Worm (Caenorhabditis elegans) whole organism, L3 larva: ENCODE data around the gene R05F9.11.

Source experiments
- aly-2 ChIP-seq: fragments of 150-350 bp; optimal IDR thresholded peaks from 2 replicates; lab custom pipeline; 2014; ENCODE audit warnings: missing biosample characterization, missing genetic modification characterization
- ama-1 ChIP-seq: fragments of 150-350 bp; optimal IDR thresholded peaks from 2 replicates; lab custom pipeline; 2018
- ceh-28 ChIP-seq: fragments of 150-350 bp; optimal IDR thresholded peaks from 2 replicates; lab custom pipeline; 2014; ENCODE audit warnings: missing biosample characterization, missing genetic modification reagents, missing genetic modification characterization
- ceh-9 ChIP-seq: sonication (generic microtip); optimal IDR thresholded peaks from 2 replicates; lab custom pipeline; 2018; ENCODE audit warnings: missing biosample characterization, missing genetic modification characterization
- daf-12 ChIP-seq: fragments of 150-350 bp; optimal IDR thresholded peaks from 2 replicates; lab custom pipeline; 2014; ENCODE audit warnings: missing biosample characterization, missing genetic modification reagents, missing genetic modification characterization
- elt-2 ChIP-seq: sonication (generic microtip); optimal IDR thresholded peaks from 2 replicates; lab custom pipeline; 2016; ENCODE audit warnings: missing genetic modification reagents, mild to moderate bottlenecking, missing genetic modification characterization, missing compliant biosample characterization
- eor-1 ChIP-seq, 2 experiments: fragments of 150-350 bp; optimal IDR thresholded peaks; 2 replicates each; lab custom pipeline; 2014 to 2018; ENCODE audit warnings: missing biosample characterization in 2 of 2, missing genetic modification characterization in 2 of 2
- fkh-10 ChIP-seq: sonication (generic microtip); optimal IDR thresholded peaks from 2 replicates; lab custom pipeline; 2017; ENCODE audit warnings: missing biosample characterization, missing genetic modification reagents, missing genetic modification characterization
- fkh-2 ChIP-seq: fragments of 150-350 bp; optimal IDR thresholded peaks from 2 replicates; lab custom pipeline; 2014; ENCODE audit warnings: missing biosample characterization, missing genetic modification reagents, missing genetic modification characterization
- fos-1 ChIP-seq: fragments of 150-350 bp; optimal IDR thresholded peaks from 2 replicates; lab custom pipeline; 2014; ENCODE audit warnings: missing biosample characterization, missing genetic modification characterization
- hmg-11 ChIP-seq: sonication (generic microtip); optimal IDR thresholded peaks from 2 replicates; lab custom pipeline; 2016; ENCODE audit warnings: missing genetic modification characterization, missing compliant biosample characterization
- lin-15B ChIP-seq: fragments of 150-350 bp; optimal IDR thresholded peaks from 2 replicates; lab custom pipeline; 2014; ENCODE audit warnings: missing biosample characterization, missing genetic modification characterization
- lin-39 ChIP-seq: fragments of 150-350 bp; optimal IDR thresholded peaks from 2 replicates; lab custom pipeline; 2018; ENCODE audit warnings: missing biosample characterization, missing genetic modification reagents, missing genetic modification characterization
- lsy-12 ChIP-seq: sonication (generic microtip); optimal IDR thresholded peaks from 2 replicates; lab custom pipeline; 2016; ENCODE audit warnings: mild to moderate bottlenecking, missing genetic modification characterization, missing compliant biosample characterization
- mdl-1 ChIP-seq: fragments of 150-350 bp; optimal IDR thresholded peaks from 2 replicates; lab custom pipeline; 2014; ENCODE audit warnings: missing biosample characterization, missing genetic modification characterization
- nfya-1 ChIP-seq: sonication (generic microtip); optimal IDR thresholded peaks from 2 replicates; lab custom pipeline; 2017; ENCODE audit warnings: missing genetic modification characterization, mild to moderate bottlenecking, missing compliant biosample characterization, antibody characterized with exemption, moderate library complexity; ENCODE audit not compliant: insufficient read depth
- nhr-23 ChIP-seq: fragments of 150-350 bp; optimal IDR thresholded peaks from 2 replicates; lab custom pipeline; 2014; ENCODE audit warnings: missing biosample characterization, missing genetic modification reagents, missing genetic modification characterization
- nhr-237 ChIP-seq: fragments of 150-350 bp; optimal IDR thresholded peaks from 2 replicates; lab custom pipeline; 2014; ENCODE audit warnings: missing biosample characterization, missing genetic modification characterization
- nhr-25 ChIP-seq: sonication (generic microtip); optimal IDR thresholded peaks from 2 replicates; lab custom pipeline; 2017; ENCODE audit warnings: missing biosample characterization, missing genetic modification characterization
- nhr-28 ChIP-seq: fragments of 150-350 bp; optimal IDR thresholded peaks from 2 replicates; lab custom pipeline; 2014; ENCODE audit warnings: missing biosample characterization, missing genetic modification characterization
- pha-4 ChIP-seq: fragments of 150-350 bp; optimal IDR thresholded peaks from 2 replicates; lab custom pipeline; 2014; ENCODE audit warnings: missing biosample characterization, missing genetic modification reagents, missing genetic modification characterization
- pqm-1 ChIP-seq: fragments of 150-350 bp; optimal IDR thresholded peaks from 2 replicates; lab custom pipeline; 2017; ENCODE audit warnings: missing biosample characterization, missing genetic modification characterization, inconsistent platforms
- skn-1 ChIP-seq: fragments of 150-350 bp; optimal IDR thresholded peaks from 2 replicates; lab custom pipeline; 2014; ENCODE audit warnings: missing biosample characterization, missing genetic modification characterization
- tbx-2 ChIP-seq: sonication (generic microtip); optimal IDR thresholded peaks from 2 replicates; lab custom pipeline; 2016; ENCODE audit warnings: mild to moderate bottlenecking, missing genetic modification characterization, missing compliant biosample characterization
- zag-1 ChIP-seq: fragments of 150-350 bp; optimal IDR thresholded peaks from 2 replicates; lab custom pipeline; 2014; ENCODE audit warnings: missing biosample characterization, missing genetic modification characterization

R05F9.11 gene

DNA sequence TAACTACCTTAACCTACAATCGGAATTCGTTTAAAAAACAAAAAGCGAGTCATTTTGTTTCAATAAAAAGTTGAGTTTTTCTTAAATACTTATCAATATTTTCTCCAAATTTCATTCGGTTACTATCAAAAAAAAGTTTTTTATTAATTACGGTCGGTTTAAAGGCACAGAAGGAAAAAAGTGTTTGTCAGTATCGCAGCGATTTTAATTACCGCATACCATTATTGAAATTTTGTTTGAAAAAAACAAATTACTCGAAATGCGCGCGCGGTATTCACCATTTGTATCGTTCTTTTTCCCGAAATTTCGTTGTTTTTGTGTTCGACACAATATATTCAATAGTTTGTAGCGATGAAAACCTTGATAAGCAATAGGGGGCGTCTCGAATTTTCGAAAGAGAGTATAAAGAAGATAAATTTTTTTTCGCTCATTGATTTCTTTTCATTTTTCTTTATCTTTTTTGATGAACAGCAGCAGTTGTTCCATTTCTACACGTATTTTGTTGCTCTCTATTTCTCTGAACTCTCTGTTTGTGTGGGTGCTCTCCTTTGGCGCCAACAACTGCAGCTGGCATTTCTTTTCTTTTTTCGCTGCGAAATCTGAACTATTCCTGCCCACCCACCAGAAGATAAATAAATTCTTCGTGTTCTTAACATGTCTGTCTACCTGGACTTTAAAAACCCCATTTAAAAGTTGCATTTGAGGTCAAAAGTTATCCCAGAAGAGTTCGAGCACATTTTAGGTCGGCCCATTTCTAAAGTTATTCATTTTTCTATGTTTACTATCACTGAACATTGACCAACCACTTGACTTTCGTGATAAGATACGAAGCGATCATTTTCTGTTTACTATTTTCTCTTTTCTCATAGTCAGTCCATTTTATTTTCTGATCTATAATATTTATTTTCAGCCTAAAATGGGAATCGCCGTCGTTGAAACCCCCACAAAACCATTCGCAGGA, 25.2 kb downstream of the R05F9.11 start, which contains the start of gene pgm-1:
TSS of gene pgm-1 (plus strand) at position 911 of the 961 bp plus-strand sequence.
- peak; percentile 80 for TF ChIP-seq pha-4 (tag; lab: Kevin White, UChicago)
- no peak for TF ChIP-seq daf-12
- TF ChIP-seq nhr-28 (tag; lab: Kevin White, UChicago), result no peak
- TF ChIP-seq ama-1 (lab: Kevin White, UChicago), result peak; percentile 16
- peak; percentile 2 for TF ChIP-seq lin-39 (tag; lab: Kevin White, UChicago)
- TF ChIP-seq hmg-11 (tag; lab: Kevin White, UChicago), result no peak
- TF ChIP-seq tbx-2 (tag; lab: Kevin White, UChicago), result no peak
- no peak for TF ChIP-seq mdl-1 (tag; lab: Kevin White, UChicago)
- peak; percentile 36 for TF ChIP-seq ceh-28 (tag; lab: Kevin White, UChicago)
- no peak for TF ChIP-seq eor-1 (tag; optimal IDR thresholded peaks at IDR 0.05; lab: Kevin White, UChicago)
- TF ChIP-seq aly-2, result no peak
- TF ChIP-seq nfya-1, result peak; percentile 36
- TF ChIP-seq fos-1 (tag; lab: Kevin White, UChicago), result no peak
- peak; percentile 84 for TF ChIP-seq elt-2 (tag; lab: Kevin White, UChicago)

DNA sequence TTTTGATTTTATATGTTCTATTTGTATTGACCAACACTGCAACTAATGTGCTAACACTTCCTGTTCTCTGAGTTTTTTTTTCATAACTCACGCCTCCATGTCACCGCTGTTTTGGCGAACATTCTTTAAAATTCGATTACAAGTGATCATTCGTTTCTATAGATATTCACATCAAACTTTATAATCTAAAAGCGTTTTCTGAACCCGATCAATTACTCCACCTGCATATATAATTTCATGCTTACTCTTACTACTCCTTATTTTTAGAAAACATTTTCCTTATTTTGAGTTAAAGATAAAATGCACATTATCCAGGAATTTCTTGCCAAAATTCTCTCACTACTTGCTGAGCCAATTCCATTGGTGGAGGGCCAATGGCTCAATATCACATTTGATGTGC, 28.0 kb downstream of the R05F9.11 start, which contains the start of gene R05F9.7:
TSS of gene R05F9.7 (plus strand) at position 301 of the 400 bp plus-strand sequence.
- no peak for TF ChIP-seq fos-1 (tag; lab: Kevin White, UChicago)
- TF ChIP-seq nhr-237 (tag; lab: Kevin White, UChicago), result no peak
- no peak for TF ChIP-seq ceh-9 (tag; lab: Kevin White, UChicago)
- no peak for TF ChIP-seq lin-15B (tag; lab: Kevin White, UChicago)
- TF ChIP-seq fkh-2 (tag; lab: Kevin White, UChicago), result no peak
- TF ChIP-seq ama-1 (lab: Kevin White, UChicago), result no peak
- no peak for TF ChIP-seq eor-1 (tag; optimal IDR thresholded peaks at IDR 0.05; lab: Kevin White, UChicago)
- TF ChIP-seq lsy-12 (tag; lab: Kevin White, UChicago), result no peak

DNA sequence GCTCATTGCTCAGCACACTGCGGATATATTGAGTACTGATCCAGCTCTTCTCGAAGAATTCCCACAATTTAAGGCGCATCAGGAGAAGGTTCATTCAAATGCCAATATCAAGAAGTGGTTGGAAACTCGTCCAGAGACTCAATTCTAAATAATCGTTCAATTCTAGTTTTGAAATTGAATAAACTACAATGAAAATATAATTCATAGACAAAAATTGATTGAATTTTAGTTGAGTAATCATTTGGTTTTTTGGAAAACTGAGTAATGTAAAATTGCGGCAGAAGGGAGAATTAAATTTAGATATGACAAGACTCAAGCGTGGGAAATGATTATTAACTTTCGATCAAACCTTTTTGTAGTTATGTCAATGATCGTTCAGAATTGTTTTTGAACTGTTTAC, 29.6 kb downstream of the R05F9.11 start:
- TF ChIP-seq ceh-9 (tag; lab: Kevin White, UChicago), result no peak
- no peak for TF ChIP-seq daf-12
- TF ChIP-seq eor-1 (tag; optimal IDR thresholded peaks at IDR 0.05; lab: Kevin White, UChicago), result no peak
- TF ChIP-seq pha-4 (tag; lab: Kevin White, UChicago), result no peak
- TF ChIP-seq nhr-28 (tag; lab: Kevin White, UChicago), result no peak
- no peak for TF ChIP-seq nhr-25 (tag; lab: Kevin White, UChicago)
- TF ChIP-seq, all 47 proteins: peak for 0

DNA sequence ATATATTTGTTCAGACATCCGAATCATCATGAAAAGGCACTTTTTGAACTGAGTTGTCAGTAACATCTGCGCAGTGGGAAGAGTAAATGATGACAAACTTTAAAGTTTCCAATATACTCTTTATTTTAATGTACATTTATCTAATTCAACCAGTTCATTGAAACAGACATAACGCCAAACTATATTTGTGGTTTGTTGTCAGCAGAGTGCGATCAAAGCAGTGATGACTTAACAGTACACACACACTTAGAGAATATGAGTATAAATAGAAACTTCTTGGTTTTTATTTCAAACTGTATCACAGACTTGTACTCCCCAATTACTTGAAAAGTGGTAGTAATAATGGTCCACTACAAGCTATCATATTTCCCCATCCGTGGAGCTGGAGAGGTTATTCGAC, 30.6 kb downstream of the R05F9.11 start, which contains the start of gene gst-8:
TSS of gene gst-8 (plus strand) at position 301 of the 400 bp plus-strand sequence.
- TF ChIP-seq elt-2 (tag; lab: Kevin White, UChicago) (peak; percentile 24), zag-1 (no peak), ceh-28 (tag; lab: Kevin White, UChicago) (no peak), pqm-1 (tag; lab: Kevin White, UChicago) (no peak), fkh-10 (GFP tag; lab: Kevin White, UChicago) (no peak)

DNA sequence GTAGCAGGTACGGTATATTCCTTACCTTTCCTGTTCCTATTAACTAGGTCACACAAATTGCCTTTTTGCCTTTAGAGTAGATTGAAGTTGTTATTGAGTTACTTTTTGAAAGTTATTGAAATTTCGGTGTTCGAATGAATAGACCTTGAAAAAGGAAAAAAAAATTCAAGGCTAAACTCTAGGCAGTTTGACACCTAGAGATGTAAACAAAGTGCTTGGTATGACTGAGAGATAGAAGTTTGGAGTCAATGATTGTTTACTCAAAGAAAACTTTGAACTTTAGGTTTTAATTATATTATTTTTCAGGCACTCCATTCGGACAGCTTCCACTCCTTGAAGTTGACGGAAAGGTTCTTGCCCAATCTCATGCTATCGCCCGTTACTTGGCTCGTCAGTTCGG, 31.5 kb downstream of the R05F9.11 start:
- TF ChIP-seq fkh-10 (GFP tag; lab: Kevin White, UChicago) (no peak), pha-4 (tag; lab: Kevin White, UChicago) (peak; percentile 68)

DNA sequence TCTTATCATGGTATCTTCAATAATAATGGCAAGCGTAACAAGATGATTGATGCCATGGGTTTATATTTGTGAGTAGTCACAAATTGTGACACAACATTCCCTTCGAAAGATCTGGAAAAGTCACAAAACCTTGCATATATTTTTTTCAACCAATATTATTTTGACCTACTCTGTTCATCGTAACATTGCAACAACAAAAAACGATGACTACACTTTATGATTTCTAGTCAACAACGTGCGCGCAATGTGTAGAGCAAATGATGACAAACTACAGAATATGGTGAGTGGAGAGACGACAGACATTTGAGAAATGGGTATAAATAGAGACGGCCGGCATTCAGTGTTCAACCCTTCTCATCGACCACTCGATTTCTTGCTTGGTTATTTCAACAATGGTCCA, 32.3 kb downstream of the R05F9.11 start, which contains the start of gene gst-7:
TSS of gene gst-7 (plus strand) at position 336 of the 400 bp plus-strand sequence.
- no peak for TF ChIP-seq nhr-237 (tag; lab: Kevin White, UChicago)
- peak; percentile 34 for TF ChIP-seq nhr-23 (tag; lab: Kevin White, UChicago)
- peak; percentile 92 for TF ChIP-seq elt-2 (tag; lab: Kevin White, UChicago)
- no peak for TF ChIP-seq lsy-12 (tag; lab: Kevin White, UChicago)
- peak; percentile 40 for TF ChIP-seq nfya-1
- no peak for TF ChIP-seq aly-2
- TF ChIP-seq skn-1, result peak; percentile 96
- TF ChIP-seq ama-1 (lab: Kevin White, UChicago), result no peak
- peak; percentile 26 for TF ChIP-seq lin-39 (tag; lab: Kevin White, UChicago)
- peak; percentile 25 for TF ChIP-seq nhr-25 (tag; lab: Kevin White, UChicago)
- TF ChIP-seq pqm-1 (tag; lab: Kevin White, UChicago), result peak; percentile 76
- peak; percentile 92 for TF ChIP-seq pha-4 (tag; lab: Kevin White, UChicago)
